Fruit fly (Drosophila melanogaster) whole organism, embryonic: ENCODE data around the gene Adgf-C.

Experiments
- Antp ChIP-seq: fragments of 200-800 bp; sonication (Bioruptor generic); optimal IDR thresholded peaks from 3 replicates; lab custom pipeline; 2016; ENCODE audit warnings: missing biosample characterization, missing genetic modification characterization
- CG10209 ChIP-seq: fragments of 200-800 bp; sonication (Bioruptor generic); optimal IDR thresholded peaks from 3 replicates; lab custom pipeline; 2017; ENCODE audit warnings: missing biosample characterization, mild to moderate bottlenecking, missing genetic modification characterization, missing genetic modification reagents
- CG11247 ChIP-seq: fragments of 200-800 bp; sonication (Bioruptor generic); IDR thresholded peaks from 2 replicates; pipeline ENCODE4 v1.3.6; 2022; ENCODE audit warnings: missing biosample characterization, missing genetic modification characterization
- CG11398 ChIP-seq: fragments of 200-800 bp; sonication (Bioruptor generic); optimal IDR thresholded peaks from 2 replicates; lab custom pipeline; 2016; ENCODE audit warnings: missing biosample characterization, missing genetic modification characterization
- CG12744 ChIP-seq: fragments of 200-800 bp; sonication (Bioruptor generic); optimal IDR thresholded peaks from 2 replicates; lab custom pipeline; 2016; ENCODE audit warnings: missing biosample characterization, missing genetic modification characterization
- CG13123 ChIP-seq: fragments of 200-800 bp; sonication (Bioruptor generic); optimal IDR thresholded peaks from 2 replicates; lab custom pipeline; 2016; ENCODE audit warnings: missing biosample characterization, missing genetic modification characterization
- CG14050 ChIP-seq: fragments of 200-800 bp; sonication (Bioruptor generic); IDR thresholded peaks from 3 replicates; pipeline ENCODE4 v1.3.6; 2022; ENCODE audit warnings: missing biosample characterization, missing genetic modification characterization
- CG15011 ChIP-seq: fragments of 200-800 bp; sonication (Bioruptor generic); optimal IDR thresholded peaks from 3 replicates; lab custom pipeline; 2018; ENCODE audit warnings: missing biosample characterization, mild to moderate bottlenecking, missing genetic modification characterization
- CG15073 ChIP-seq: fragments of 200-800 bp; sonication (Bioruptor generic); optimal IDR thresholded peaks from 2 replicates; lab custom pipeline; 2016; ENCODE audit warnings: missing biosample characterization, missing genetic modification characterization
- CG16815 ChIP-seq: fragments of 200-800 bp; sonication (Bioruptor generic); optimal IDR thresholded peaks from 3 replicates; lab custom pipeline; 2017; ENCODE audit warnings: missing biosample characterization, mild to moderate bottlenecking, missing genetic modification characterization
- CG17568 ChIP-seq: fragments of 200-800 bp; sonication (Bioruptor generic); optimal IDR thresholded peaks from 2 replicates; lab custom pipeline; 2018; ENCODE audit warnings: missing biosample characterization, mild to moderate bottlenecking, missing genetic modification characterization, moderate library complexity
- CG18476 ChIP-seq: fragments of 200-800 bp; sonication (Bioruptor generic); optimal IDR thresholded peaks from 2 replicates; lab custom pipeline; 2016; ENCODE audit warnings: missing biosample characterization, mild to moderate bottlenecking, missing genetic modification characterization
- CG18619 ChIP-seq: fragments of 200-800 bp; sonication (Bioruptor generic); optimal IDR thresholded peaks from 3 replicates; lab custom pipeline; 2017; ENCODE audit warnings: missing biosample characterization, mild to moderate bottlenecking, missing genetic modification characterization
- CG30020 ChIP-seq: fragments of 200-800 bp; optimal IDR thresholded peaks from 2 replicates; lab custom pipeline; 2019; ENCODE audit warnings: missing biosample characterization, mild to moderate bottlenecking, missing genetic modification characterization, moderate library complexity
- CG32767 ChIP-seq: fragments of 200-800 bp; sonication (Bioruptor generic); IDR thresholded peaks from 2 replicates; pipeline ENCODE4 v1.3.6; 2022; ENCODE audit warnings: missing biosample characterization, missing genetic modification characterization
- CG33557 ChIP-seq: fragments of 200-800 bp; sonication (Bioruptor generic); optimal IDR thresholded peaks from 2 replicates; lab custom pipeline; 2019; ENCODE audit warnings: missing biosample characterization, mild to moderate bottlenecking, missing genetic modification characterization, moderate library complexity
- CG4282 ChIP-seq: fragments of 200-800 bp; sonication (Bioruptor generic); optimal IDR thresholded peaks from 2 replicates; lab custom pipeline; 2016; ENCODE audit warnings: missing biosample characterization, missing genetic modification characterization
- CG4617 ChIP-seq: fragments of 200-800 bp; sonication (Bioruptor generic); optimal IDR thresholded peaks from 3 replicates; lab custom pipeline; 2016; ENCODE audit warnings: missing biosample characterization, missing genetic modification characterization, borderline replicate concordance
- CG6813 ChIP-seq: fragments of 200-800 bp; sonication (Bioruptor generic); optimal IDR thresholded peaks from 2 replicates; lab custom pipeline; 2017; ENCODE audit warnings: missing biosample characterization, missing genetic modification characterization, mild to moderate bottlenecking, moderate library complexity, missing genetic modification reagents
- CG7987 ChIP-seq: fragments of 200-800 bp; sonication (Bioruptor generic); optimal IDR thresholded peaks from 2 replicates; lab custom pipeline; 2018; ENCODE audit warnings: missing biosample characterization, mild to moderate bottlenecking, missing genetic modification characterization, moderate library complexity
- CG9215 ChIP-seq: fragments of 200-800 bp; sonication (Bioruptor generic); IDR thresholded peaks from 2 replicates; pipeline ENCODE4 v1.3.6; 2022; ENCODE audit warnings: missing biosample characterization, missing genetic modification characterization
- CG9932 ChIP-seq: fragments of 200-800 bp; sonication (Bioruptor generic); IDR thresholded peaks from 2 replicates; pipeline ENCODE4 v1.3.6; 2022; ENCODE audit warnings: missing biosample characterization, missing genetic modification characterization
- Dref ChIP-seq: fragments of 200-800 bp; sonication (Bioruptor generic); IDR thresholded peaks from 2 replicates; pipeline ENCODE4 v1.3.6; 2022; ENCODE audit warnings: missing biosample characterization, missing genetic modification characterization
- HLH4C ChIP-seq: fragments of 200-800 bp; sonication (Bioruptor generic); IDR thresholded peaks from 3 replicates; pipeline ENCODE4 v1.3.6; 2022; ENCODE audit warnings: missing biosample characterization, missing genetic modification characterization; ENCODE audit not compliant: partially characterized antibody
- Hr39 ChIP-seq: fragments of >200 bp; optimal IDR thresholded peaks from 2 replicates; lab custom pipeline; 2017
- Mad ChIP-seq: fragments of 200-800 bp; sonication (Bioruptor generic); optimal IDR thresholded peaks from 2 replicates; lab custom pipeline; 2016; ENCODE audit warnings: missing biosample characterization, missing genetic modification characterization
- NK7.1 ChIP-seq: fragments of 200-800 bp; sonication (Bioruptor generic); optimal IDR thresholded peaks from 3 replicates; lab custom pipeline; 2016; ENCODE audit warnings: missing biosample characterization, missing genetic modification characterization
- Opbp ChIP-seq: fragments of 200-800 bp; sonication (Bioruptor generic); IDR thresholded peaks from 3 replicates; pipeline ENCODE4 v1.3.6; 2022; ENCODE audit warnings: missing biosample characterization, missing genetic modification characterization; ENCODE audit not compliant: partially characterized antibody
- Rx ChIP-seq: fragments of 200-800 bp; sonication (Bioruptor generic); IDR thresholded peaks from 2 replicates; pipeline ENCODE4 v1.3.6; 2022; ENCODE audit warnings: missing biosample characterization, missing genetic modification characterization
- abd-A ChIP-seq: fragments of 200-800 bp; sonication (Bioruptor generic); optimal IDR thresholded peaks from 3 replicates; lab custom pipeline; 2019; ENCODE audit warnings: missing biosample characterization, mild to moderate bottlenecking, missing genetic modification characterization, moderate library complexity
- amos ChIP-seq: fragments of 200-800 bp; sonication (Bioruptor generic); IDR thresholded peaks from 2 replicates; pipeline ENCODE4 v1.3.6; 2022; ENCODE audit warnings: missing biosample characterization, missing genetic modification characterization; ENCODE audit not compliant: partially characterized antibody
- ato ChIP-seq: fragments of 200-800 bp; sonication (Bioruptor generic); IDR thresholded peaks from 2 replicates; pipeline ENCODE4 v1.3.6; 2022; ENCODE audit warnings: missing biosample characterization, missing genetic modification characterization; ENCODE audit not compliant: partially characterized antibody
- az2 ChIP-seq: fragments of 200-800 bp; sonication (Bioruptor generic); optimal IDR thresholded peaks from 3 replicates; lab custom pipeline; 2016; ENCODE audit warnings: missing biosample characterization, missing genetic modification characterization
- bcd ChIP-seq: fragments of 200-800 bp; sonication (Bioruptor generic); optimal IDR thresholded peaks from 2 replicates; lab custom pipeline; 2017; ENCODE audit warnings: missing biosample characterization, mild to moderate bottlenecking, missing genetic modification characterization
- cad ChIP-seq: fragments of >200 bp; optimal IDR thresholded peaks from 2 replicates; lab custom pipeline; 2017; ENCODE audit warnings: missing biosample characterization, missing genetic modification characterization
- cg ChIP-seq: fragments of 200-800 bp; sonication (Bioruptor generic); optimal IDR thresholded peaks from 3 replicates; lab custom pipeline; 2019; ENCODE audit warnings: missing biosample characterization, mild to moderate bottlenecking, missing genetic modification characterization, moderate library complexity
- crol ChIP-seq: fragments of 200-800 bp; sonication (Bioruptor generic); IDR thresholded peaks from 2 replicates; pipeline ENCODE4 v1.3.6; 2022; ENCODE audit warnings: missing biosample characterization, missing genetic modification characterization
- disco-r ChIP-seq: fragments of 200-800 bp; sonication (Bioruptor generic); optimal IDR thresholded peaks from 2 replicates; lab custom pipeline; 2016; ENCODE audit warnings: missing biosample characterization, missing genetic modification characterization
- jigr1 ChIP-seq: fragments of 200-800 bp; sonication (Bioruptor generic); IDR thresholded peaks from 3 replicates; pipeline ENCODE4 v1.3.6; 2022; ENCODE audit warnings: missing biosample characterization, missing genetic modification characterization
- maf-S ChIP-seq: fragments of 200-800 bp; sonication (Bioruptor generic); optimal IDR thresholded peaks from 2 replicates; lab custom pipeline; 2016; ENCODE audit warnings: missing biosample characterization, missing genetic modification characterization
- mirr ChIP-seq: fragments of 200-800 bp; sonication (Bioruptor generic); optimal IDR thresholded peaks from 3 replicates; lab custom pipeline; 2018; ENCODE audit warnings: missing biosample characterization, mild to moderate bottlenecking, missing genetic modification characterization
- pita ChIP-seq: fragments of 200-800 bp; sonication (Bioruptor generic); optimal IDR thresholded peaks from 2 replicates; lab custom pipeline; 2017; ENCODE audit warnings: missing biosample characterization, mild to moderate bottlenecking, missing genetic modification characterization
- pnt ChIP-seq: fragments of 200-800 bp; sonication (Bioruptor generic); optimal IDR thresholded peaks from 3 replicates; lab custom pipeline; 2016; ENCODE audit warnings: missing biosample characterization, missing genetic modification characterization
- repo ChIP-seq: fragments of 200-800 bp; sonication (Bioruptor generic); optimal IDR thresholded peaks from 2 replicates; lab custom pipeline; 2016; ENCODE audit warnings: missing biosample characterization, missing genetic modification characterization
- rib ChIP-seq: fragments of 200-800 bp; sonication (Bioruptor generic); IDR thresholded peaks from 2 replicates; pipeline ENCODE4 v1.3.6; 2022; ENCODE audit warnings: missing biosample characterization, missing genetic modification characterization
- run ChIP-seq: fragments of 200-800 bp; sonication (Bioruptor generic); optimal IDR thresholded peaks from 3 replicates; lab custom pipeline; 2018; ENCODE audit warnings: missing biosample characterization, mild to moderate bottlenecking, missing genetic modification characterization
- schlank ChIP-seq: fragments of 200-800 bp; sonication (Bioruptor generic); optimal IDR thresholded peaks from 2 replicates; lab custom pipeline; 2018; ENCODE audit warnings: missing biosample characterization, mild to moderate bottlenecking, missing genetic modification characterization
- tap ChIP-seq: fragments of 200-800 bp; optimal IDR thresholded peaks from 3 replicates; lab custom pipeline; 2019; ENCODE audit warnings: missing biosample characterization, mild to moderate bottlenecking, missing genetic modification characterization, moderate library complexity
- tio ChIP-seq: fragments of 200-800 bp; sonication (Bioruptor generic); optimal IDR thresholded peaks from 2 replicates; lab custom pipeline; 2017; ENCODE audit warnings: missing biosample characterization, missing genetic modification characterization, inconsistent platforms
- zen2 ChIP-seq: fragments of 200-800 bp; sonication (Bioruptor generic); IDR thresholded peaks from 3 replicates; pipeline ENCODE4 v1.3.6; 2022; ENCODE audit warnings: missing biosample characterization, missing genetic modification characterization; ENCODE audit not compliant: partially characterized antibody

Gene Adgf-C

dm6 chr3R:13660924-13661659 is 45.5 kb upstream of the Adgf-C start, which contains the start of gene B52 (continued):
- TF ChIP-seq Opbp (GFP tag; lab: Robert Waterston, UW) = peak; percentile 54
- no peak for TF ChIP-seq CG16815 (GFP tag; lab: Kevin White, UChicago)
- no peak for TF ChIP-seq Hr39 (lab: Kevin White, UChicago)
- TF ChIP-seq CG7987 (GFP tag; lab: Kevin White, UChicago) = peak; percentile 93
- TF ChIP-seq CG18476 (GFP tag; lab: Kevin White, UChicago) = no peak
- TF ChIP-seq disco-r (GFP tag; lab: Kevin White, UChicago) = peak; percentile 62
- TF ChIP-seq run (tag; lab: Kevin White, UChicago) = no peak
- peak; percentile 1 for TF ChIP-seq repo
- peak; percentile 52; the same call in 2 of the 3 replicates for TF ChIP-seq HLH4C
- TF ChIP-seq CG13123 = no peak
- TF ChIP-seq CG11398 = peak; percentile 77
- peak; percentile 39; the same call in 1 of the 2 replicates for TF ChIP-seq CG9215
- TF ChIP-seq CG17568 = peak; percentile 77
- TF ChIP-seq NK7.1 (GFP tag; lab: Kevin White, UChicago) = no peak
- no peak for TF ChIP-seq CG14050 (GFP tag; lab: Robert Waterston, UW)
- peak; percentile 75 for TF ChIP-seq CG6813 (GFP tag; lab: Kevin White, UChicago)
- peak; percentile 94 for TF ChIP-seq CG32767 (GFP tag; lab: Robert Waterston, UW)
- peak; percentile 9 for TF ChIP-seq CG4617 (GFP tag; lab: Kevin White, UChicago)
- no peak for TF ChIP-seq crol (GFP tag; lab: Robert Waterston, UW)
- TF ChIP-seq CG15011 (GFP tag; lab: Kevin White, UChicago) = peak; percentile 51
- TF ChIP-seq jigr1 (GFP tag; lab: Robert Waterston, UW) = no peak
- TF ChIP-seq Rx (GFP tag; lab: Robert Waterston, UW) = peak; percentile 49; the same call in 1 of the 2 replicates
- TF ChIP-seq schlank = peak; percentile 75
- peak; percentile 32 for TF ChIP-seq Mad (GFP tag; lab: Kevin White, UChicago)
- TF ChIP-seq Dref (GFP tag; lab: Robert Waterston, UW) = peak; percentile 80
- no peak for TF ChIP-seq cad (GFP tag; lab: Kevin White, UChicago)
- peak; percentile 28 for TF ChIP-seq CG12744 (GFP tag; lab: Kevin White, UChicago)
- no peak for TF ChIP-seq tap (tag; lab: Kevin White, UChicago)
- TF ChIP-seq pita (GFP tag; lab: Kevin White, UChicago) = no peak
- TF ChIP-seq CG18619 = peak; percentile 72
- peak; percentile 15 for TF ChIP-seq az2 (GFP tag; lab: Kevin White, UChicago)
- TF ChIP-seq CG10209 = peak; percentile 65
- peak; percentile 51; the same call in 1 of the 2 replicates for TF ChIP-seq rib (GFP tag; lab: Robert Waterston, UW)
- peak; percentile 68 for TF ChIP-seq tio (GFP tag; lab: Kevin White, UChicago)
- peak; percentile 63 for TF ChIP-seq CG11247 (GFP tag; lab: Robert Waterston, UW)
- peak; percentile 21 for TF ChIP-seq CG4282 (GFP tag; lab: Kevin White, UChicago)
- peak; percentile 78 for TF ChIP-seq bcd (GFP tag; lab: Kevin White, UChicago)
- TF ChIP-seq ato (GFP tag; lab: Robert Waterston, UW) = no peak
- TF ChIP-seq maf-S (GFP tag; lab: Kevin White, UChicago) = peak; percentile 42
- no peak for TF ChIP-seq abd-A (tag; lab: Kevin White, UChicago)
- peak; percentile 48 for TF ChIP-seq Antp
- TF ChIP-seq pnt (GFP tag; lab: Kevin White, UChicago) = peak; percentile 34
- peak; percentile 73 for TF ChIP-seq amos (GFP tag; lab: Robert Waterston, UW)
- TF ChIP-seq cg (GFP tag; lab: Kevin White, UChicago) = peak; percentile 92
- no peak for TF ChIP-seq zen2 (GFP tag; lab: Robert Waterston, UW)
- TF ChIP-seq CG33557 (GFP tag; lab: Kevin White, UChicago) = peak; percentile 79
- peak; percentile 89 for TF ChIP-seq CG30020 (tag; lab: Kevin White, UChicago)
- peak; percentile 88 for TF ChIP-seq mirr (GFP tag; lab: Kevin White, UChicago)
- TF ChIP-seq CG15073 = no peak
- peak; percentile 68 for TF ChIP-seq CG9932 (GFP tag; lab: Robert Waterston, UW)
